Worm (Caenorhabditis elegans) whole organism, young adult: Measurements from ENCODE around the gene irld-7.

ENCODE experiments used
- F10E7.11 ChIP-seq: sonication (generic microtip); optimal IDR thresholded peaks from 2 replicates; lab custom pipeline; 2017; ENCODE audit warnings: mild to moderate bottlenecking, missing genetic modification characterization, moderate library complexity, missing compliant biosample characterization
- F23B12.7 ChIP-seq: sonication (generic microtip); optimal IDR thresholded peaks from 2 replicates; lab custom pipeline; 2017; ENCODE audit warnings: missing genetic modification characterization, mild to moderate bottlenecking, missing compliant biosample characterization, antibody characterized with exemption, moderate library complexity; ENCODE audit not compliant: insufficient read depth
- F37B4.10 ChIP-seq: fragments of 200-800 bp; sonication (Bioruptor generic); IDR thresholded peaks from 2 replicates; pipeline ENCODE4 v1.3.6; 2022; ENCODE audit warnings: missing genetic modification characterization, missing compliant biosample characterization
- K11D2.4 ChIP-seq: fragments of 200-800 bp; sonication (Bioruptor generic); IDR thresholded peaks from 2 replicates; pipeline ENCODE4 v1.3.6; 2022; ENCODE audit warnings: missing genetic modification reagents, missing genetic modification characterization, missing compliant biosample characterization
- Y53F4B.3 ChIP-seq: fragments of 200-800 bp; sonication (Bioruptor generic); IDR thresholded peaks from 2 replicates; pipeline ENCODE4 v1.3.6; 2022; ENCODE audit warnings: missing genetic modification reagents, missing genetic modification characterization, missing compliant biosample characterization
- Y56A3A.18 ChIP-seq: fragments of 200-800 bp; sonication (Bioruptor generic); IDR thresholded peaks from 2 replicates; pipeline ENCODE4 v1.3.6; 2022; ENCODE audit warnings: missing genetic modification reagents, missing genetic modification characterization, missing compliant biosample characterization
- aptf-3 ChIP-seq: fragments of 200-800 bp; sonication (Bioruptor generic); IDR thresholded peaks from 2 replicates; pipeline ENCODE4 v1.3.6; 2022; ENCODE audit warnings: missing genetic modification characterization, missing compliant biosample characterization
- atf-7 ChIP-seq: sonication (generic microtip); optimal IDR thresholded peaks from 2 replicates; lab custom pipeline; 2017; ENCODE audit warnings: mild to moderate bottlenecking, missing genetic modification characterization, missing compliant biosample characterization
- attf-3 ChIP-seq: fragments of 200-800 bp; sonication (Bioruptor generic); conservative IDR thresholded peaks from 2 replicates; pipeline ENCODE4 v1.3.6; 2022; ENCODE audit warnings: missing genetic modification reagents, missing genetic modification characterization, missing compliant biosample characterization
- attf-5 ChIP-seq: fragments of 200-800 bp; sonication (Bioruptor generic); optimal IDR thresholded peaks from 2 replicates; lab custom pipeline; 2018; ENCODE audit warnings: mild to moderate bottlenecking, missing genetic modification characterization, missing compliant biosample characterization
- attf-6 ChIP-seq: fragments of 200-800 bp; sonication (Bioruptor generic); IDR thresholded peaks from 2 replicates; pipeline ENCODE4 v1.3.6; 2022; ENCODE audit warnings: missing genetic modification reagents, missing genetic modification characterization, missing compliant biosample characterization
- bed-2 ChIP-seq: fragments of 200-800 bp; sonication (Bioruptor generic); IDR thresholded peaks from 2 replicates; pipeline ENCODE4 v1.3.6; 2022; ENCODE audit warnings: missing genetic modification reagents, missing genetic modification characterization, missing compliant biosample characterization
- cebp-1 ChIP-seq, 2 experiments: fragments of 200-800 bp in 1 of 2; sonication (Bioruptor generic) in 1 of 2; sonication (generic microtip) in 1 of 2; IDR thresholded peaks in 1 of 2; optimal IDR thresholded peaks in 1 of 2; 2 replicates each; pipeline versions ENCODE4 v1.3.6 to Lab custom; 2017 to 2022; ENCODE audit warnings: missing compliant biosample characterization in 2 of 2, missing genetic modification characterization in 2 of 2, mild to moderate bottlenecking in 1 of 2, missing genetic modification reagents in 1 of 2, moderate library complexity in 1 of 2
- ceh-27 ChIP-seq: fragments of 200-800 bp; sonication (Bioruptor generic); optimal IDR thresholded peaks from 2 replicates; lab custom pipeline; 2018; ENCODE audit warnings: mild to moderate bottlenecking, missing genetic modification characterization, moderate library complexity, missing compliant biosample characterization
- dpff-1 ChIP-seq: sonication (generic microtip); optimal IDR thresholded peaks from 2 replicates; lab custom pipeline; 2017; ENCODE audit warnings: mild to moderate bottlenecking, missing genetic modification characterization, missing compliant biosample characterization
- ets-4 ChIP-seq: fragments of 200-800 bp; sonication (Bioruptor generic); optimal IDR thresholded peaks from 2 replicates; lab custom pipeline; 2018; ENCODE audit warnings: mild to moderate bottlenecking, missing genetic modification characterization, missing compliant biosample characterization
- gei-17 ChIP-seq: fragments of 200-800 bp; sonication (Bioruptor generic); optimal IDR thresholded peaks from 2 replicates; lab custom pipeline; 2018; ENCODE audit warnings: mild to moderate bottlenecking, missing genetic modification characterization, missing compliant biosample characterization
- hlh-12 ChIP-seq: sonication (generic microtip); optimal IDR thresholded peaks from 2 replicates; lab custom pipeline; 2016; ENCODE audit warnings: missing genetic modification characterization, missing compliant biosample characterization
- hlh-26 ChIP-seq: fragments of 200-800 bp; sonication (Bioruptor generic); conservative IDR thresholded peaks from 2 replicates; pipeline ENCODE4 v1.3.6; 2022; ENCODE audit warnings: missing genetic modification reagents, missing genetic modification characterization, missing compliant biosample characterization
- hmg-1.2 ChIP-seq: fragments of 200-800 bp; sonication (Bioruptor generic); IDR thresholded peaks from 2 replicates; pipeline ENCODE4 v1.3.6; 2022; ENCODE audit warnings: missing genetic modification reagents, missing genetic modification characterization, missing compliant biosample characterization
- hmg-20 ChIP-seq: fragments of 200-800 bp; sonication (Bioruptor generic); IDR thresholded peaks from 2 replicates; pipeline ENCODE4 v1.3.6; 2022; ENCODE audit warnings: missing genetic modification reagents, missing genetic modification characterization, missing compliant biosample characterization
- hrde-1 ChIP-seq: sonication (generic microtip); optimal IDR thresholded peaks from 2 replicates; lab custom pipeline; 2016; ENCODE audit warnings: missing genetic modification characterization, mild to moderate bottlenecking, missing compliant biosample characterization, moderate library complexity, missing genotype, missing genetic modification reagents, borderline replicate concordance
- let-607 ChIP-seq, 2 experiments: fragments of 200-800 bp in 1 of 2; sonication (Bioruptor generic) in 1 of 2; sonication (generic microtip) in 1 of 2; optimal IDR thresholded peaks; 2 replicates each; lab custom pipeline; 2016 to 2018; ENCODE audit warnings: mild to moderate bottlenecking in 2 of 2, missing compliant biosample characterization in 2 of 2, missing genetic modification characterization in 2 of 2, moderate library complexity in 2 of 2, missing genotype in 1 of 2
- lin-54 ChIP-seq: fragments of 200-800 bp; sonication (Bioruptor generic); optimal IDR thresholded peaks from 2 replicates; lab custom pipeline; 2018; ENCODE audit warnings: mild to moderate bottlenecking, missing genetic modification characterization, missing compliant biosample characterization
- lsl-1 ChIP-seq: fragments of 200-800 bp; sonication (Bioruptor generic); optimal IDR thresholded peaks from 2 replicates; lab custom pipeline; 2018; ENCODE audit warnings: mild to moderate bottlenecking, missing genetic modification characterization, moderate library complexity, missing compliant biosample characterization
- madf-6 ChIP-seq: fragments of 200-800 bp; sonication (Bioruptor generic); IDR thresholded peaks from 2 replicates; pipeline ENCODE4 v1.3.6; 2022; ENCODE audit warnings: missing genetic modification reagents, missing genetic modification characterization, missing compliant biosample characterization
- mel-28 ChIP-seq: sonication (generic microtip); optimal IDR thresholded peaks from 2 replicates; lab custom pipeline; 2016; ENCODE audit warnings: borderline replicate concordance, mild to moderate bottlenecking, missing genetic modification characterization, missing compliant biosample characterization
- nfya-1 ChIP-seq: sonication (generic microtip); optimal IDR thresholded peaks from 2 replicates; lab custom pipeline; 2017; ENCODE audit warnings: antibody characterized with exemption, missing compliant biosample characterization, missing genetic modification characterization, borderline replicate concordance; ENCODE audit not compliant: insufficient read depth
- nfyb-1 ChIP-seq: fragments of 200-800 bp; sonication (Bioruptor generic); IDR thresholded peaks from 2 replicates; pipeline ENCODE4 v1.3.6; 2022; ENCODE audit warnings: missing genetic modification reagents, missing genetic modification characterization, missing compliant biosample characterization
- nhr-179 ChIP-seq: sonication (generic microtip); optimal IDR thresholded peaks from 2 replicates; lab custom pipeline; 2016; ENCODE audit warnings: mild to moderate bottlenecking, missing genetic modification characterization, missing compliant biosample characterization
- nhr-27 ChIP-seq: fragments of 200-800 bp; sonication (Bioruptor generic); optimal IDR thresholded peaks from 2 replicates; lab custom pipeline; 2018; ENCODE audit warnings: mild to moderate bottlenecking, missing genetic modification characterization, moderate library complexity, missing compliant biosample characterization
- nhr-80 ChIP-seq: sonication (generic microtip); optimal IDR thresholded peaks from 2 replicates; lab custom pipeline; 2016; ENCODE audit warnings: missing genetic modification characterization, missing compliant biosample characterization
- pbrm-1 ChIP-seq: fragments of 200-800 bp; sonication (Bioruptor generic); IDR thresholded peaks from 2 replicates; pipeline ENCODE4 v1.3.6; 2022; ENCODE audit warnings: missing genetic modification reagents, missing genetic modification characterization, missing compliant biosample characterization
- rec-8 ChIP-seq, 2 experiments: sonication (generic microtip); optimal IDR thresholded peaks; 2 replicates each; lab custom pipeline; 2016; ENCODE audit warnings: mild to moderate bottlenecking in 2 of 2, missing genetic modification characterization in 2 of 2, missing genetic modification reagents in 2 of 2, missing genotype in 2 of 2, missing biosample characterization in 1 of 2, missing compliant biosample characterization in 1 of 2, moderate library complexity in 1 of 2
- rpc-1 ChIP-seq, 2 experiments: fragments of 150-350 bp in 1 of 2; sonication (generic microtip) in 1 of 2; optimal IDR thresholded peaks; 2 replicates each; lab custom pipeline; 2014 to 2018; ENCODE audit warnings: missing biosample characterization in 1 of 2, missing genetic modification characterization in 1 of 2, missing genetic modification reagents in 1 of 2, missing genotype in 1 of 2
- sea-2 ChIP-seq: fragments of 200-800 bp; sonication (Bioruptor generic); IDR thresholded peaks from 2 replicates; pipeline ENCODE4 v1.3.6; 2022; ENCODE audit warnings: missing genetic modification characterization, missing compliant biosample characterization
- snpc-1.1 ChIP-seq: sonication (generic microtip); optimal IDR thresholded peaks from 2 replicates; lab custom pipeline; 2017; ENCODE audit warnings: missing genetic modification characterization, mild to moderate bottlenecking, missing compliant biosample characterization, antibody characterized with exemption, moderate library complexity, missing genotype, missing genetic modification reagents; ENCODE audit not compliant: insufficient read depth
- somi-1 ChIP-seq: fragments of 200-800 bp; sonication (Bioruptor generic); optimal IDR thresholded peaks from 2 replicates; lab custom pipeline; 2018; ENCODE audit warnings: mild to moderate bottlenecking, missing genetic modification characterization, missing compliant biosample characterization
- sptf-2 ChIP-seq: fragments of 200-800 bp; sonication (Bioruptor generic); optimal IDR thresholded peaks from 2 replicates; lab custom pipeline; 2018; ENCODE audit warnings: mild to moderate bottlenecking, missing genetic modification characterization, missing compliant biosample characterization
- unc-130 ChIP-seq: sonication (generic microtip); optimal IDR thresholded peaks from 2 replicates; lab custom pipeline; 2016; ENCODE audit warnings: missing genetic modification reagents, missing genetic modification characterization, missing compliant biosample characterization
- zfh-2 ChIP-seq: fragments of 200-800 bp; sonication (Bioruptor generic); conservative IDR thresholded peaks from 2 replicates; pipeline ENCODE4 v1.3.6; 2022; ENCODE audit warnings: missing genetic modification reagents, missing genetic modification characterization, missing compliant biosample characterization
- zim-3 ChIP-seq: sonication (generic microtip); optimal IDR thresholded peaks from 2 replicates; lab custom pipeline; 2017; ENCODE audit warnings: mild to moderate bottlenecking, missing genetic modification characterization, moderate library complexity, missing compliant biosample characterization
- ztf-25 ChIP-seq: fragments of 200-800 bp; sonication (Bioruptor generic); IDR thresholded peaks from 2 replicates; pipeline ENCODE4 v1.3.6; 2022; ENCODE audit warnings: missing genetic modification reagents, missing genetic modification characterization, missing compliant biosample characterization
- ztf-3 ChIP-seq: fragments of 200-800 bp; sonication (Bioruptor generic); optimal IDR thresholded peaks from 2 replicates; lab custom pipeline; 2018; ENCODE audit warnings: mild to moderate bottlenecking, missing genetic modification characterization, missing compliant biosample characterization

irld-7 gene

ce11 chrIV:6606587-6606986, 16.4 kb downstream of the irld-7 start:
- TF ChIP-seq cebp-1 (GFP tag; IDR thresholded peaks at IDR 0.05; lab: Robert Waterston, UW) (no peak), cebp-1 (tag; optimal IDR thresholded peaks at IDR 0.05; lab: Kevin White, UChicago) (peak; percentile 5), F37B4.10 (GFP tag; lab: Robert Waterston, UW) (no peak)
- TF ChIP-seq, all 124 proteins: peak for 1

ce11 chrIV:6607059-6607458, 16.9 kb downstream of the irld-7 start:
- TF ChIP-seq F23B12.7 (tag; lab: Kevin White, UChicago) (no peak), nfyb-1 (no peak), nhr-80 (peak; percentile 6)

- TF ChIP-seq hlh-26 (no peak), ztf-3 (GFP tag; lab: Kevin White, UChicago) (no peak), let-607 (tag; optimal IDR thresholded peaks at IDR 0.05; lab: Kevin White, UChicago) (no peak), attf-3 (GFP tag; lab: Robert Waterston, UW) (no peak), sptf-2 (GFP tag; lab: Kevin White, UChicago) (no peak), lin-54 (no peak), Y53F4B.3 (GFP tag; lab: Robert Waterston, UW) (no peak), atf-7 (tag; lab: Kevin White, UChicago) (no peak), rpc-1 (optimal IDR thresholded peaks at IDR 0.05; lab: Kevin White, UChicago) (no peak), rpc-1 (tag; optimal IDR thresholded peaks at IDR 0.05; lab: Kevin White, UChicago) (no peak), zim-3 (tag; lab: Kevin White, UChicago) (no peak), unc-130 (GFP tag; lab: Kevin White, UChicago) (no peak), pbrm-1 (GFP tag; lab: Robert Waterston, UW) (no peak), somi-1 (GFP tag; lab: Kevin White, UChicago) (no peak), hmg-1.2 (peak; percentile 100), aptf-3 (GFP tag; lab: Robert Waterston, UW) (no peak), nfyb-1 (no peak), sea-2 (no peak), hrde-1 (no peak), nhr-27 (tag; lab: Kevin White, UChicago) (no peak), F10E7.11 (tag; lab: Kevin White, UChicago) (no peak), hlh-12 (tag; lab: Kevin White, UChicago) (no peak), ceh-27 (GFP tag; lab: Kevin White, UChicago) (no peak), mel-28 (tag; lab: Kevin White, UChicago) (no peak), ztf-25 (GFP tag; lab: Robert Waterston, UW) (no peak), zfh-2 (no peak), dpff-1 (tag; lab: Kevin White, UChicago) (no peak), nfya-1 (tag; lab: Kevin White, UChicago) (no peak), K11D2.4 (GFP tag; lab: Robert Waterston, UW) (no peak), nhr-179 (tag; lab: Kevin White, UChicago) (no peak), hmg-20 (GFP tag; lab: Robert Waterston, UW) (no peak), Y56A3A.18 (GFP tag; lab: Robert Waterston, UW) (no peak), rec-8 (tag; optimal IDR thresholded peaks at IDR 0.05; lab: Kevin White, UChicago) (no peak), gei-17 (GFP tag; lab: Kevin White, UChicago) (no peak), bed-2 (GFP tag; lab: Robert Waterston, UW) (no peak), snpc-1.1 (no peak), ets-4 (GFP tag; lab: Kevin White, UChicago) (no peak), attf-6 (no peak), attf-5 (peak; percentile 27), madf-6 (GFP tag; lab: Robert Waterston, UW) (peak; percentile 31; the same call in 1 of the 2 replicates), lsl-1 (GFP tag; lab: Kevin White, UChicago) (peak; percentile 32)
Measured at ce11 chrIV:6613296-6613695, 23.1 kb downstream of the irld-7 start, which contains the start of gene drh-1. drh-1 (minus strand) TSS chrIV:6613353.
